1 fruit fly cellular context compared by ENCODE assay signal in the genomic region with DNA sequence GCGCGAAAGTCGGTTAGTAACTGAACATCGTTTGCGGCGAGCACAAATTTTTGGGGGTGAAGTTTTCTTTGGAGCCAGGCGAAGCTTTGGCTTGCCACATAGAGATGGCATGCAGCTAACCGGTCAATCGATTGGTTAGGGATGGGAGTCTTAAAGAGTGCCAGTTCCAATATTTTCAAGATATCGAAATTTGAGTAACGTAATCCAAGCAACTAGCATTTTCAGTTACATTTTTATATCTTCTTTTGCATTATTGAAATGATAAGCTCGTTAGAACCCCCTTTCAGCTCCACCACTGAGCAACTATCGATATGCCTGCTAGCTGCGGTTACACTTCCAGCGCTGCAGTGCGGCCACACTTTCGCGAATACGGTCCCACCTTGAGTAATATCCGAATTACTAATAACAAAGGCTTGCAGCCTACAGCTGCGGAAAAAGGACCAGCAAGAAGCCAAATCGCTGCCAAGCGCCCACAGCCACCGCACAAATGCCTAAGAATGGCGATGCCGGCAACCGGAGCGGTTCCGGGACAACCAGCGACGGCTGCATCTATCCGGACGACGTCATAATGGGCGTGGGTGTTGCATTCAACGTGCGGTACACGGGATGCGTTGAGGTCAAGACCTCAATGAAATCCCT.
A peak's percentile ranks its signal among the peaks of the same experiment; 100 is the strongest.
TF ChIP-seq lines count a peak whose summit lies in the region.

Gene Atat, minus strand, starts transcription at position 103 of the 639 bp plus-strand sequence.
Gene Shc, plus strand, starts transcription at position 355 of the 639 bp plus-strand sequence.

TF ChIP-seq in whole organism, embryonic, 481 proteins besides CTCF, POLR2A, EP300 and RAD21 (continued from another document and continues in another):
- TF ChIP-seq wdn (GFP tag; IDR thresholded peaks at IDR 0.05; lab: Robert Waterston, UW) (peak; percentile 99), Fer3 (tag; optimal IDR thresholded peaks at IDR 0.05; lab: Kevin White, UChicago) (peak; percentile 99), CG9876 (GFP tag; optimal IDR thresholded peaks at IDR 0.05; lab: Kevin White, UChicago) (peak; percentile 100), Deaf1 (tag; optimal IDR thresholded peaks at IDR 0.05; lab: Kevin White, UChicago) (peak; percentile 84), Atf-2 (GFP tag; optimal IDR thresholded peaks at IDR 0.05; lab: Kevin White, UChicago) (peak; percentile 99), CG3726 (GFP tag; IDR thresholded peaks at IDR 0.05; lab: Robert Waterston, UW) (peak; percentile 99), hkb (optimal IDR thresholded peaks at IDR 0.05; lab: Kevin White, UChicago) (peak; percentile 90), hkb (GFP tag; IDR thresholded peaks at IDR 0.05; lab: Robert Waterston, UW) (peak; percentile 98), gsb (GFP tag; IDR thresholded peaks at IDR 0.05; lab: Robert Waterston, UW) (peak; percentile 99), CG3838 (GFP tag; optimal IDR thresholded peaks at IDR 0.05; lab: Kevin White, UChicago) (peak; percentile 97), tio (GFP tag; optimal IDR thresholded peaks at IDR 0.05; lab: Kevin White, UChicago) (peak; percentile 99), z (GFP tag; IDR thresholded peaks at IDR 0.05; lab: Robert Waterston, UW) (peak; percentile 73; the same call in 2 of the 3 replicates), Hey (tag; optimal IDR thresholded peaks at IDR 0.05; lab: Kevin White, UChicago) (peak; percentile 95), Oaz (GFP tag; IDR thresholded peaks at IDR 0.05; lab: Robert Waterston, UW) (peak; percentile 99), dmrt99B (tag; optimal IDR thresholded peaks at IDR 0.05; lab: Kevin White, UChicago) (peak; percentile 97), CG13424 (tag; optimal IDR thresholded peaks at IDR 0.05; lab: Kevin White, UChicago) (peak; percentile 99), Gsc (GFP tag; IDR thresholded peaks at IDR 0.05; lab: Robert Waterston, UW) (peak; percentile 99), Spps (tag; optimal IDR thresholded peaks at IDR 0.05; lab: Kevin White, UChicago) (peak; percentile 95), cg (GFP tag; optimal IDR thresholded peaks at IDR 0.05; lab: Kevin White, UChicago) (peak; percentile 2), CG2712 (tag; optimal IDR thresholded peaks at IDR 0.05; lab: Kevin White, UChicago) (peak; percentile 98), nerfin-1 (tag; optimal IDR thresholded peaks at IDR 0.05; lab: Kevin White, UChicago) (peak; percentile 95), CG3065 (GFP tag; optimal IDR thresholded peaks at IDR 0.05; lab: Kevin White, UChicago) (peak; percentile 98), ase (GFP tag; IDR thresholded peaks at IDR 0.05; lab: Robert Waterston, UW) (peak; percentile 99), YL-1 (GFP tag; optimal IDR thresholded peaks at IDR 0.05; lab: Kevin White, UChicago) (peak; percentile 98), ssp (GFP tag; IDR thresholded peaks at IDR 0.05; lab: Robert Waterston, UW) (peak; percentile 97), caup (GFP tag; optimal IDR thresholded peaks at IDR 0.05; lab: Kevin White, UChicago; ENCODE audit: severe bottlenecking) (peak; percentile 99), CG1602 (GFP tag; optimal IDR thresholded peaks at IDR 0.05; lab: Kevin White, UChicago) (peak; percentile 100), fru (optimal IDR thresholded peaks at IDR 0.05; lab: Kevin White, UChicago) (no peak), az2 (GFP tag; optimal IDR thresholded peaks at IDR 0.05; lab: Kevin White, UChicago) (peak; percentile 99), HHEX (GFP tag; optimal IDR thresholded peaks at IDR 0.05; lab: Kevin White, UChicago) (peak; percentile 99), CG10431 (GFP tag; optimal IDR thresholded peaks at IDR 0.05; lab: Kevin White, UChicago) (peak; percentile 86), CG18476 (GFP tag; optimal IDR thresholded peaks at IDR 0.05; lab: Kevin White, UChicago) (peak; percentile 98), Sry-β (GFP tag; optimal IDR thresholded peaks at IDR 0.05; lab: Kevin White, UChicago) (peak; percentile 61), CG8089 (GFP tag; optimal IDR thresholded peaks at IDR 0.05; lab: Kevin White, UChicago) (peak; percentile 99), Taf1 (GFP tag; IDR thresholded peaks at IDR 0.05; lab: Robert Waterston, UW) (peak; percentile 99), Ssrp (tag; optimal IDR thresholded peaks at IDR 0.05; lab: Kevin White, UChicago) (peak; percentile 99), Nf-YA (GFP tag; IDR thresholded peaks at IDR 0.05; lab: Robert Waterston, UW) (peak; percentile 99), CG6689 (GFP tag; IDR thresholded peaks at IDR 0.05; lab: Robert Waterston, UW) (peak; percentile 99), pnt (GFP tag; optimal IDR thresholded peaks at IDR 0.05; lab: Kevin White, UChicago) (peak; percentile 100), CG3847 (GFP tag; IDR thresholded peaks at IDR 0.05; lab: Robert Waterston, UW) (peak; percentile 100), Lhr (GFP tag; optimal IDR thresholded peaks at IDR 0.05; lab: Kevin White, UChicago) (peak; percentile 98), Chrac-16 (GFP tag; optimal IDR thresholded peaks at IDR 0.05; lab: Kevin White, UChicago) (peak; percentile 100), CG2116 (GFP tag; optimal IDR thresholded peaks at IDR 0.05; lab: Kevin White, UChicago) (peak; percentile 93), CG7372 (GFP tag; IDR thresholded peaks at IDR 0.05; lab: Robert Waterston, UW) (peak; percentile 100), peb (GFP tag; IDR thresholded peaks at IDR 0.05; lab: Robert Waterston, UW) (peak; percentile 99), trem (tag; optimal IDR thresholded peaks at IDR 0.05; lab: Kevin White, UChicago) (peak; percentile 95), Bteb2 (GFP tag; optimal IDR thresholded peaks at IDR 0.05; lab: Kevin White, UChicago) (peak; percentile 99), fd64A (GFP tag; optimal IDR thresholded peaks at IDR 0.05; lab: Kevin White, UChicago) (peak; percentile 89), klu (GFP tag; IDR thresholded peaks at IDR 0.05; lab: Robert Waterston, UW) (peak; percentile 100), Rfx (GFP tag; IDR thresholded peaks at IDR 0.05; lab: Robert Waterston, UW) (peak; percentile 100), CG7271 (tag; optimal IDR thresholded peaks at IDR 0.05; lab: Kevin White, UChicago) (peak; percentile 96), fd102C (GFP tag; optimal IDR thresholded peaks at IDR 0.05; lab: Kevin White, UChicago) (peak; percentile 77), CG7839 (tag; optimal IDR thresholded peaks at IDR 0.05; lab: Kevin White, UChicago) (peak; percentile 99), CG18011 (GFP tag; optimal IDR thresholded peaks at IDR 0.05; lab: Kevin White, UChicago) (peak; percentile 93), Dp (GFP tag; optimal IDR thresholded peaks at IDR 0.05; lab: Kevin White, UChicago) (peak; percentile 53), CG10979 (tag; optimal IDR thresholded peaks at IDR 0.05; lab: Kevin White, UChicago) (peak; percentile 97), Neu2 (GFP tag; optimal IDR thresholded peaks at IDR 0.05; lab: Kevin White, UChicago; ENCODE audit: borderline replicate concordance) (peak; percentile 97), h (optimal IDR thresholded peaks at IDR 0.05; lab: Kevin White, UChicago) (no peak), CG8290 (GFP tag; optimal IDR thresholded peaks at IDR 0.05; lab: Kevin White, UChicago) (peak; percentile 99), CG8290 (tag; optimal IDR thresholded peaks at IDR 0.05; lab: Kevin White, UChicago) (peak; percentile 98 to 100), CG10274 (GFP tag; optimal IDR thresholded peaks at IDR 0.05; lab: Kevin White, UChicago) (peak; percentile 95), CG1529 (GFP tag; optimal IDR thresholded peaks at IDR 0.05; lab: Kevin White, UChicago) (peak; percentile 94), Dll (GFP tag; IDR thresholded peaks at IDR 0.05; lab: Robert Waterston, UW; ENCODE audit: partially characterized antibody) (peak; percentile 93), E2f1 (GFP tag; IDR thresholded peaks at IDR 0.05; lab: Robert Waterston, UW) (peak; percentile 99), sug (tag; optimal IDR thresholded peaks at IDR 0.05; lab: Kevin White, UChicago) (peak; percentile 98), oc (tag; optimal IDR thresholded peaks at IDR 0.05; lab: Kevin White, UChicago) (peak; percentile 97), CG12769 (tag; optimal IDR thresholded peaks at IDR 0.05; lab: Kevin White, UChicago) (peak; percentile 100), CG4820 (GFP tag; optimal IDR thresholded peaks at IDR 0.05; lab: Kevin White, UChicago) (peak; percentile 99), hb (GFP tag; IDR thresholded peaks at IDR 0.05; lab: Robert Waterston, UW; ENCODE audit: partially characterized antibody) (peak; percentile 86), CG34422 (GFP tag; IDR thresholded peaks at IDR 0.05; lab: Robert Waterston, UW) (peak; percentile 100), Sry-δ (GFP tag; optimal IDR thresholded peaks at IDR 0.05; lab: Kevin White, UChicago) (peak; percentile 100), bab2 (GFP tag; optimal IDR thresholded peaks at IDR 0.05; lab: Kevin White, UChicago) (peak; percentile 100), stwl (tag; optimal IDR thresholded peaks at IDR 0.05; lab: Kevin White, UChicago) (peak; percentile 48), twi (tag; optimal IDR thresholded peaks at IDR 0.05; lab: Kevin White, UChicago) (peak; percentile 96), unc-4 (GFP tag; IDR thresholded peaks at IDR 0.05; lab: Robert Waterston, UW; ENCODE audit: partially characterized antibody) (peak; percentile 95), odd (GFP tag; optimal IDR thresholded peaks at IDR 0.05; lab: Kevin White, UChicago) (peak; percentile 88), zen2 (GFP tag; IDR thresholded peaks at IDR 0.05; lab: Robert Waterston, UW; ENCODE audit: partially characterized antibody) (peak; percentile 77; the same call in 2 of the 3 replicates), Mrtf (GFP tag; IDR thresholded peaks at IDR 0.05; lab: Robert Waterston, UW) (peak; percentile 100), bbx (GFP tag; IDR thresholded peaks at IDR 0.05; lab: Robert Waterston, UW; ENCODE audit: partially characterized antibody) (peak; percentile 71; the same call in 1 of the 2 replicates), Lim3 (GFP tag; IDR thresholded peaks at IDR 0.05; lab: Robert Waterston, UW) (peak; percentile 99), Sin3A (optimal IDR thresholded peaks at IDR 0.05; lab: Kevin White, UChicago) (peak; percentile 100), grn (GFP tag; optimal IDR thresholded peaks at IDR 0.05; lab: Kevin White, UChicago) (peak; percentile 87), CG12299 (tag; optimal IDR thresholded peaks at IDR 0.05; lab: Kevin White, UChicago) (peak; percentile 95), jigr1 (GFP tag; IDR thresholded peaks at IDR 0.05; lab: Robert Waterston, UW) (peak; percentile 100), Dad (GFP tag; optimal IDR thresholded peaks at IDR 0.05; lab: Kevin White, UChicago) (peak; percentile 99), CG9215 (GFP tag; IDR thresholded peaks at IDR 0.05; lab: Robert Waterston, UW) (peak; percentile 100), Lpt (GFP tag; optimal IDR thresholded peaks at IDR 0.05; lab: Kevin White, UChicago) (no peak), Oli (tag; optimal IDR thresholded peaks at IDR 0.05; lab: Kevin White, UChicago) (peak; percentile 98), mirr (GFP tag; optimal IDR thresholded peaks at IDR 0.05; lab: Kevin White, UChicago) (peak; percentile 98), stc (GFP tag; IDR thresholded peaks at IDR 0.05; lab: Robert Waterston, UW) (peak; percentile 98), Dbx (GFP tag; IDR thresholded peaks at IDR 0.05; lab: Robert Waterston, UW) (peak; percentile 100), CG4424 (GFP tag; optimal IDR thresholded peaks at IDR 0.05; lab: Kevin White, UChicago) (peak; percentile 99), Usf (GFP tag; optimal IDR thresholded peaks at IDR 0.05; lab: Kevin White, UChicago) (peak; percentile 99), fd96Cb (tag; optimal IDR thresholded peaks at IDR 0.05; lab: Kevin White, UChicago) (peak; percentile 99), CG43689 (GFP tag; IDR thresholded peaks at IDR 0.05; lab: Robert Waterston, UW) (peak; percentile 98), HmgD (GFP tag; optimal IDR thresholded peaks at IDR 0.05; lab: Kevin White, UChicago) (peak; percentile 100), lov (optimal IDR thresholded peaks at IDR 0.05; lab: Kevin White, UChicago) (no peak), lov (GFP tag; IDR thresholded peaks at IDR 0.05; lab: Robert Waterston, UW) (peak; percentile 99), phol (tag; optimal IDR thresholded peaks at IDR 0.05; lab: Kevin White, UChicago) (peak; percentile 99), Nf-YC (tag; optimal IDR thresholded peaks at IDR 0.05; lab: Kevin White, UChicago) (peak; percentile 91), CG15011 (GFP tag; optimal IDR thresholded peaks at IDR 0.05; lab: Kevin White, UChicago) (peak; percentile 96), CG12659 (GFP tag; optimal IDR thresholded peaks at IDR 0.05; lab: Kevin White, UChicago) (peak; percentile 99), corto (GFP tag; optimal IDR thresholded peaks at IDR 0.05; lab: Kevin White, UChicago) (peak; percentile 89), CG33213 (GFP tag; optimal IDR thresholded peaks at IDR 0.05; lab: Kevin White, UChicago) (peak; percentile 99), CG6854 (GFP tag; optimal IDR thresholded peaks at IDR 0.05; lab: Kevin White, UChicago) (peak; percentile 93), CG10462 (GFP tag; optimal IDR thresholded peaks at IDR 0.05; lab: Kevin White, UChicago) (peak; percentile 99), Mad (GFP tag; optimal IDR thresholded peaks at IDR 0.05; lab: Kevin White, UChicago) (peak; percentile 99), CG11695 (GFP tag; IDR thresholded peaks at IDR 0.05; lab: Robert Waterston, UW) (peak; percentile 97), pho (GFP tag; optimal IDR thresholded peaks at IDR 0.05; lab: Kevin White, UChicago) (peak; percentile 100), ranshi (GFP tag; IDR thresholded peaks at IDR 0.05; lab: Robert Waterston, UW) (peak; percentile 100), CG10565 (GFP tag; optimal IDR thresholded peaks at IDR 0.05; lab: Kevin White, UChicago) (peak; percentile 97), CG31224 (GFP tag; IDR thresholded peaks at IDR 0.05; lab: Robert Waterston, UW) (peak; percentile 98), CG7963 (GFP tag; IDR thresholded peaks at IDR 0.05; lab: Robert Waterston, UW; ENCODE audit: partially characterized antibody) (peak; percentile 64; the same call in 1 of the 3 replicates), HLH3B (GFP tag; IDR thresholded peaks at IDR 0.05; lab: Robert Waterston, UW) (peak; percentile 100), HLH54F (GFP tag; optimal IDR thresholded peaks at IDR 0.05; lab: Kevin White, UChicago) (peak; percentile 100), pros (GFP tag; optimal IDR thresholded peaks at IDR 0.05; lab: Kevin White, UChicago) (peak; percentile 21), B-H1 (GFP tag; IDR thresholded peaks at IDR 0.05; lab: Robert Waterston, UW) (peak; percentile 99), CG11504 (tag; optimal IDR thresholded peaks at IDR 0.05; lab: Kevin White, UChicago) (peak; percentile 97), Bdp1 (GFP tag; optimal IDR thresholded peaks at IDR 0.05; lab: Kevin White, UChicago) (peak; percentile 95), br (optimal IDR thresholded peaks at IDR 0.05; lab: Kevin White, UChicago) (no peak), insv (GFP tag; optimal IDR thresholded peaks at IDR 0.05; lab: Kevin White, UChicago) (peak; percentile 16 to 80)
